Fruit fly (Drosophila melanogaster) whole organism, embryonic: Measurements from ENCODE around the gene CG13896.

ENCODE experiments used
- CG10209 ChIP-seq: fragments of 200-800 bp; sonication (Bioruptor generic); optimal IDR thresholded peaks from 3 replicates; lab custom pipeline; 2017; ENCODE audit warnings: missing biosample characterization, mild to moderate bottlenecking, missing genetic modification characterization, missing genetic modification reagents
- CG10462 ChIP-seq: fragments of 200-800 bp; sonication (Bioruptor generic); optimal IDR thresholded peaks from 2 replicates; lab custom pipeline; 2016; ENCODE audit warnings: missing biosample characterization, missing genetic modification characterization
- CG11504 ChIP-seq: fragments of 200-800 bp; sonication (Bioruptor generic); optimal IDR thresholded peaks from 3 replicates; lab custom pipeline; 2019; ENCODE audit warnings: missing biosample characterization, mild to moderate bottlenecking, missing genetic modification characterization, moderate library complexity
- CG13775 ChIP-seq: fragments of 200-800 bp; sonication (Bioruptor generic); optimal IDR thresholded peaks from 3 replicates; lab custom pipeline; 2017; ENCODE audit warnings: missing biosample characterization, mild to moderate bottlenecking, missing genetic modification characterization
- CG1603 ChIP-seq: fragments of 200-800 bp; sonication (Bioruptor generic); optimal IDR thresholded peaks from 2 replicates; lab custom pipeline; 2019; ENCODE audit warnings: missing biosample characterization, mild to moderate bottlenecking, missing genetic modification characterization, moderate library complexity
- CG2199 ChIP-seq: fragments of 200-800 bp; sonication (Bioruptor generic); IDR thresholded peaks from 3 replicates; pipeline ENCODE4 v1.3.6; 2022; ENCODE audit warnings: missing biosample characterization, missing genetic modification characterization
- CG3281 ChIP-seq: fragments of 200-800 bp; sonication (Bioruptor generic); optimal IDR thresholded peaks from 3 replicates; lab custom pipeline; 2017; ENCODE audit warnings: missing biosample characterization, mild to moderate bottlenecking, missing genetic modification characterization
- CG6254 ChIP-seq: fragments of 200-800 bp; sonication (Bioruptor generic); optimal IDR thresholded peaks from 3 replicates; lab custom pipeline; 2017; ENCODE audit warnings: mild to moderate bottlenecking, missing biosample characterization, missing genetic modification reagents, missing genetic modification characterization
- CG7786 ChIP-seq: fragments of 200-800 bp; sonication (Bioruptor generic); optimal IDR thresholded peaks from 2 replicates; lab custom pipeline; 2016; ENCODE audit warnings: missing biosample characterization, missing genetic modification characterization
- CG8359 ChIP-seq: fragments of 200-800 bp; sonication (Bioruptor generic); optimal IDR thresholded peaks from 2 replicates; lab custom pipeline; 2017; ENCODE audit warnings: missing biosample characterization, mild to moderate bottlenecking, missing genetic modification characterization, borderline replicate concordance
- D19A ChIP-seq: fragments of 200-800 bp; optimal IDR thresholded peaks from 3 replicates; lab custom pipeline; 2019; ENCODE audit warnings: missing biosample characterization, mild to moderate bottlenecking, missing genetic modification characterization, moderate library complexity
- Dbx ChIP-seq: fragments of 200-800 bp; sonication (Bioruptor generic); IDR thresholded peaks from 3 replicates; pipeline ENCODE4 v1.3.6; 2022; ENCODE audit warnings: missing biosample characterization, missing genetic modification characterization
- Dip3 ChIP-seq: fragments of 200-800 bp; sonication (Bioruptor generic); optimal IDR thresholded peaks from 3 replicates; lab custom pipeline; 2016; ENCODE audit warnings: missing biosample characterization, missing genetic modification characterization
- Doc3 ChIP-seq: fragments of 200-800 bp; sonication (Bioruptor generic); IDR thresholded peaks from 3 replicates; pipeline ENCODE4 v1.3.6; 2022; ENCODE audit warnings: missing biosample characterization, missing genetic modification characterization; ENCODE audit not compliant: partially characterized antibody
- Ets97D ChIP-seq: fragments of 200-800 bp; sonication (Bioruptor generic); optimal IDR thresholded peaks from 3 replicates; lab custom pipeline; 2016; ENCODE audit warnings: missing biosample characterization, missing genetic modification characterization
- Hand ChIP-seq: fragments of 200-800 bp; sonication (Bioruptor generic); optimal IDR thresholded peaks from 2 replicates; lab custom pipeline; 2017; ENCODE audit warnings: mild to moderate bottlenecking, missing biosample characterization, missing genetic modification reagents, missing genetic modification characterization
- Mad ChIP-seq: fragments of 200-800 bp; sonication (Bioruptor generic); optimal IDR thresholded peaks from 2 replicates; lab custom pipeline; 2016; ENCODE audit warnings: missing biosample characterization, missing genetic modification characterization
- NFAT ChIP-seq: fragments of 200-800 bp; sonication (Bioruptor generic); IDR thresholded peaks from 2 replicates; pipeline ENCODE4 v1.3.6; 2022; ENCODE audit warnings: missing biosample characterization, missing genetic modification characterization
- Optix ChIP-seq: fragments of 200-800 bp; sonication (Bioruptor generic); IDR thresholded peaks from 3 replicates; pipeline ENCODE4 v1.3.6; 2022; ENCODE audit warnings: missing biosample characterization, missing genetic modification characterization
- Ptx1 ChIP-seq: fragments of 200-800 bp; sonication (Bioruptor generic); IDR thresholded peaks from 2 replicates; pipeline ENCODE4 v1.3.6; 2022; ENCODE audit warnings: missing biosample characterization, missing genetic modification characterization
- Ravus ChIP-seq: fragments of 200-800 bp; sonication (Bioruptor generic); IDR thresholded peaks from 2 replicates; pipeline ENCODE4 v1.3.6; 2022; ENCODE audit warnings: missing biosample characterization, missing genetic modification characterization
- Sox102F ChIP-seq: fragments of 200-800 bp; sonication (Bioruptor generic); optimal IDR thresholded peaks from 2 replicates; lab custom pipeline; 2018; ENCODE audit warnings: missing biosample characterization, mild to moderate bottlenecking, missing genetic modification characterization, moderate library complexity
- Sry-δ ChIP-seq: fragments of 200-800 bp; sonication (Bioruptor generic); optimal IDR thresholded peaks from 2 replicates; lab custom pipeline; 2016; ENCODE audit warnings: missing biosample characterization, missing genetic modification characterization
- bcd ChIP-seq: fragments of 200-800 bp; sonication (Bioruptor generic); optimal IDR thresholded peaks from 2 replicates; lab custom pipeline; 2017; ENCODE audit warnings: missing biosample characterization, mild to moderate bottlenecking, missing genetic modification characterization
- caup ChIP-seq: fragments of 200-800 bp; sonication (Bioruptor generic); optimal IDR thresholded peaks from 3 replicates; lab custom pipeline; 2017; ENCODE audit warnings: missing biosample characterization, mild to moderate bottlenecking, missing genetic modification characterization, moderate library complexity; ENCODE audit not compliant: severe bottlenecking
- chinmo ChIP-seq: fragments of 200-800 bp; sonication (Bioruptor generic); IDR thresholded peaks from 4 replicates; pipeline ENCODE4 v1.3.6; 2022; ENCODE audit warnings: missing biosample characterization, missing genetic modification characterization; ENCODE audit not compliant: partially characterized antibody
- ci ChIP-seq: fragments of 200-800 bp; sonication (Bioruptor generic); IDR thresholded peaks from 3 replicates; pipeline ENCODE4 v1.3.6; 2022; ENCODE audit warnings: missing biosample characterization, missing genetic modification characterization
- dan ChIP-seq: fragments of 200-800 bp; sonication (Bioruptor generic); IDR thresholded peaks from 2 replicates; pipeline ENCODE4 v1.3.6; 2022; ENCODE audit warnings: missing biosample characterization, missing genetic modification characterization
- dm ChIP-seq: fragments of 200-800 bp; sonication (Bioruptor generic); optimal IDR thresholded peaks from 3 replicates; lab custom pipeline; 2016; ENCODE audit warnings: missing biosample characterization, missing genetic modification characterization
- ewg ChIP-seq: fragments of 200-800 bp; sonication (Bioruptor generic); optimal IDR thresholded peaks from 3 replicates; lab custom pipeline; 2017; ENCODE audit warnings: mild to moderate bottlenecking, missing biosample characterization, missing genetic modification reagents, missing genetic modification characterization
- exex ChIP-seq: fragments of 200-800 bp; sonication (Bioruptor generic); optimal IDR thresholded peaks from 4 replicates; lab custom pipeline; 2018; ENCODE audit warnings: missing biosample characterization, mild to moderate bottlenecking, missing genetic modification characterization, moderate library complexity
- gcm2 ChIP-seq: fragments of 200-800 bp; sonication (Bioruptor generic); optimal IDR thresholded peaks from 2 replicates; lab custom pipeline; 2016; ENCODE audit warnings: missing biosample characterization, missing genetic modification characterization
- gem ChIP-seq: fragments of 200-800 bp; sonication (Bioruptor generic); optimal IDR thresholded peaks from 2 replicates; lab custom pipeline; 2019; ENCODE audit warnings: missing biosample characterization, mild to moderate bottlenecking, missing genetic modification characterization, moderate library complexity
- grn ChIP-seq: fragments of 200-800 bp; sonication (Bioruptor generic); optimal IDR thresholded peaks from 3 replicates; lab custom pipeline; 2017; ENCODE audit warnings: missing biosample characterization, missing genetic modification characterization
- onecut ChIP-seq: fragments of 200-800 bp; sonication (Bioruptor generic); IDR thresholded peaks from 2 replicates; pipeline ENCODE4 v1.3.6; 2022; ENCODE audit warnings: missing biosample characterization, missing genetic modification characterization
- pan ChIP-seq, 4 experiments: fragments of >200 bp in 3 of 4; fragments of 200-800 bp in 1 of 4; sonication (Bioruptor generic) in 1 of 4; optimal IDR thresholded peaks in 3 of 4; IDR thresholded peaks in 1 of 4; 2 replicates each; pipeline versions ENCODE4 v1.3.6 to Lab custom; 2017 to 2022; ENCODE audit warnings: missing biosample characterization in 2 of 4, missing genetic modification characterization in 2 of 4, mixed read lengths in 1 of 4
- pb ChIP-seq: fragments of 200-800 bp; sonication (Bioruptor generic); optimal IDR thresholded peaks from 3 replicates; lab custom pipeline; 2016; ENCODE audit warnings: missing biosample characterization, missing genetic modification characterization
- pros ChIP-seq: fragments of 200-800 bp; sonication (Bioruptor generic); optimal IDR thresholded peaks from 3 replicates; lab custom pipeline; 2019; ENCODE audit warnings: missing biosample characterization, mild to moderate bottlenecking, missing genetic modification characterization, moderate library complexity
- psq ChIP-seq: fragments of 200-800 bp; sonication (Bioruptor generic); optimal IDR thresholded peaks from 2 replicates; lab custom pipeline; 2017; ENCODE audit warnings: missing biosample characterization, missing genetic modification characterization
- pzg ChIP-seq: fragments of 200-800 bp; sonication (Bioruptor generic); optimal IDR thresholded peaks from 3 replicates; lab custom pipeline; 2018; ENCODE audit warnings: missing biosample characterization, mild to moderate bottlenecking, missing genetic modification characterization, moderate library complexity
- sens ChIP-seq: fragments of 200-800 bp; sonication (Bioruptor generic); peaks from one replicate; lab custom pipeline; 2016; ENCODE audit warnings: missing biosample characterization, missing genetic modification characterization
- sisA ChIP-seq: fragments of 200-800 bp; sonication (Bioruptor generic); IDR thresholded peaks from 2 replicates; pipeline ENCODE4 v1.3.6; 2022; ENCODE audit warnings: missing biosample characterization, missing genetic modification characterization
- slou ChIP-seq: fragments of 200-800 bp; sonication (Bioruptor generic); optimal IDR thresholded peaks from 3 replicates; lab custom pipeline; 2016; ENCODE audit warnings: missing biosample characterization, missing genetic modification characterization
- slp2 ChIP-seq: fragments of 200-800 bp; sonication (Bioruptor generic); optimal IDR thresholded peaks from 2 replicates; lab custom pipeline; 2016; ENCODE audit warnings: missing biosample characterization, missing genetic modification characterization
- so ChIP-seq: fragments of 200-800 bp; sonication (Bioruptor generic); IDR thresholded peaks from 3 replicates; pipeline ENCODE4 v1.3.6; 2022; ENCODE audit warnings: missing biosample characterization, missing genetic modification characterization
- tin ChIP-seq: fragments of 200-800 bp; sonication (Bioruptor generic); optimal IDR thresholded peaks from 3 replicates; lab custom pipeline; 2016; ENCODE audit warnings: missing biosample characterization, missing genetic modification characterization
- twi ChIP-seq: fragments of 200-800 bp; optimal IDR thresholded peaks from 2 replicates; lab custom pipeline; 2019; ENCODE audit warnings: missing biosample characterization, mild to moderate bottlenecking, missing genetic modification characterization, moderate library complexity

CG13896 gene

dm6 chr3L:747716-748328 is 36.2 kb upstream of the CG13896 start (continued):
- TF ChIP-seq Dbx, result no peak
- TF ChIP-seq chinmo (GFP tag; lab: Robert Waterston, UW), result 0 out of 4 replicates have a peak, but pooled peaks have one; percentile 5
- TF ChIP-seq pb (GFP tag; lab: Kevin White, UChicago), result no peak
- TF ChIP-seq sens, result peak; percentile 67
- no peak for TF ChIP-seq Doc3 (GFP tag; lab: Robert Waterston, UW)
- peak; percentile 65 for TF ChIP-seq twi (tag; lab: Kevin White, UChicago)
- no peak for TF ChIP-seq D19A
- TF ChIP-seq sisA, result no peak
- no peak for TF ChIP-seq CG10462 (GFP tag; lab: Kevin White, UChicago)
- TF ChIP-seq dan, result no peak
- TF ChIP-seq grn (GFP tag; lab: Kevin White, UChicago), result peak; percentile 70
- TF ChIP-seq ewg (GFP tag; lab: Kevin White, UChicago), result no peak
- no peak for TF ChIP-seq CG13775 (GFP tag; lab: Kevin White, UChicago)
- TF ChIP-seq Ptx1 (GFP tag; lab: Robert Waterston, UW), result no peak
- 0 out of 3 replicates have a peak, but pooled peaks have one; percentile 26 for TF ChIP-seq so (GFP tag; lab: Robert Waterston, UW)
- 0 out of 3 replicates have a peak, but pooled peaks have one; percentile 26 for TF ChIP-seq ci (GFP tag; lab: Robert Waterston, UW)
- no peak for TF ChIP-seq tin
- TF ChIP-seq CG2199 (GFP tag; lab: Robert Waterston, UW), result peak; percentile 78; the same call in 1 of the 3 replicates

dm6 chr3L:747008-747407 is 35.4 kb upstream of the CG13896 start:
- TF ChIP-seq onecut (GFP tag; lab: Robert Waterston, UW) (no peak), D19A (peak; percentile 20)

dm6 chr3L:746345-746932 is 34.8 kb upstream of the CG13896 start:
- TF ChIP-seq psq, result no peak
- no peak for TF ChIP-seq slp2 (GFP tag; lab: Kevin White, UChicago)
- TF ChIP-seq CG3281, result no peak
- no peak for TF ChIP-seq CG11504 (tag; lab: Kevin White, UChicago)
- peak; percentile 25 for TF ChIP-seq gem
- no peak for TF ChIP-seq Hand (GFP tag; lab: Kevin White, UChicago)
- no peak for TF ChIP-seq caup
- TF ChIP-seq slou (GFP tag; lab: Kevin White, UChicago), result no peak
- TF ChIP-seq CG8359 (GFP tag; lab: Kevin White, UChicago), result no peak
- no peak for TF ChIP-seq CG6254 (GFP tag; lab: Kevin White, UChicago)
- TF ChIP-seq bcd (GFP tag; lab: Kevin White, UChicago), result no peak
- no peak for TF ChIP-seq dm
- no peak for TF ChIP-seq Mad (GFP tag; lab: Kevin White, UChicago)
- peak; percentile 7 for TF ChIP-seq CG1603 (tag; lab: Kevin White, UChicago)
- TF ChIP-seq pan (optimal IDR thresholded peaks at IDR 0.05; lab: Kevin White, UChicago), result no peak
- no peak for TF ChIP-seq pan (GFP tag; optimal IDR thresholded peaks at IDR 0.05 in 1 of 2, IDR thresholded peaks at IDR 0.05 in 1 of 2)
- TF ChIP-seq Dip3 (GFP tag; lab: Kevin White, UChicago), result no peak
- TF ChIP-seq pzg (GFP tag; lab: Kevin White, UChicago), result no peak
- TF ChIP-seq exex (tag; lab: Kevin White, UChicago), result no peak
- TF ChIP-seq Ets97D (GFP tag; lab: Kevin White, UChicago), result no peak
- TF ChIP-seq Sry-δ (GFP tag; lab: Kevin White, UChicago), result no peak
- TF ChIP-seq NFAT, result no peak
- no peak for TF ChIP-seq Ravus (GFP tag; lab: Robert Waterston, UW)
- TF ChIP-seq pros (GFP tag; lab: Kevin White, UChicago), result no peak
- no peak for TF ChIP-seq CG7786 (GFP tag; lab: Kevin White, UChicago)
- TF ChIP-seq Sox102F (GFP tag; lab: Kevin White, UChicago), result no peak
- TF ChIP-seq Optix (GFP tag; lab: Robert Waterston, UW), result no peak
- TF ChIP-seq gcm2, result no peak
- TF ChIP-seq CG10209 (GFP tag; lab: Kevin White, UChicago), result no peak
